Worm (Caenorhabditis elegans) whole organism, L1 larva: Measurements from ENCODE around the gene gtl-1.

ENCODE experiments used
- aha-1 ChIP-seq: fragments of 150-350 bp; optimal IDR thresholded peaks from 2 replicates; lab custom pipeline; 2014; ENCODE audit warnings: missing biosample characterization, missing genetic modification characterization
- lin-15B ChIP-seq: fragments of 150-350 bp; sonication (generic microtip); optimal IDR thresholded peaks from 3 replicates; lab custom pipeline; 2014; ENCODE audit warnings: missing biosample characterization, missing genetic modification characterization

DNA sequence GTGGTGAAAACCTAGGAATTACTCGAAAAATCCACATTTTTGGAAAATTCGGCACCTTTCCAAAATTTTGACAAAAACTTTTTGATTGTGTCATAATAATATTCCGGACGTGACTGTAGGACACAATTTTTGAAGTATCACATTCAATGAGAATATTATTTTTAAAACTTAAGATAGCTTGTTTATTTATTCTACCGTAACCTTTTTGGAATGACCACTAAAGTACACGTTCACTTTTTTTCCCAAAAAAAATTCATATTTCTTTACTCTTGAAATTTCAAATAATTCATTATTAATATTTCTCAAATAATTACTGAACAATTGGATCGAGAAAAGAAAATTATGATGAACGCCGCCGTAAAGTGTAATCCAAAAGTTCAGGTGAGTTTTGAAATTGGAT lies 52.1 kb downstream of the gtl-1 start, which contains the start of gene R07H5.9:
- TF ChIP-seq aha-1 (tag; lab: Kevin White, UChicago) (no peak), lin-15B (tag; lab: Kevin White, UChicago) (no peak)
